Worm (Caenorhabditis elegans) whole organism, early embryonic: ENCODE data around the gene M88.4.

Experiments
- B0310.2 ChIP-seq: sonication (generic microtip); optimal IDR thresholded peaks from 2 replicates; lab custom pipeline; 2016; ENCODE audit warnings: mild to moderate bottlenecking, missing genetic modification characterization, missing compliant biosample characterization
- aly-1 ChIP-seq: sonication (generic microtip); optimal IDR thresholded peaks from 2 replicates; lab custom pipeline; 2016; ENCODE audit warnings: missing genetic modification characterization, missing compliant biosample characterization
- ama-1 ChIP-seq: fragments of 150-350 bp; optimal IDR thresholded peaks from 2 replicates; lab custom pipeline; 2014
- ceh-13 ChIP-seq: fragments of 200-800 bp; sonication (Bioruptor generic); optimal IDR thresholded peaks from 2 replicates; lab custom pipeline; 2018; ENCODE audit warnings: mild to moderate bottlenecking, missing genetic modification characterization, missing compliant biosample characterization
- ets-7 ChIP-seq: sonication (generic microtip); optimal IDR thresholded peaks from 2 replicates; lab custom pipeline; 2016; ENCODE audit warnings: missing genotype, missing genetic modification characterization, missing compliant biosample characterization
- hnd-1 ChIP-seq: sonication (generic microtip); optimal IDR thresholded peaks from 2 replicates; lab custom pipeline; 2016; ENCODE audit warnings: missing genetic modification characterization, missing compliant biosample characterization

DNA sequence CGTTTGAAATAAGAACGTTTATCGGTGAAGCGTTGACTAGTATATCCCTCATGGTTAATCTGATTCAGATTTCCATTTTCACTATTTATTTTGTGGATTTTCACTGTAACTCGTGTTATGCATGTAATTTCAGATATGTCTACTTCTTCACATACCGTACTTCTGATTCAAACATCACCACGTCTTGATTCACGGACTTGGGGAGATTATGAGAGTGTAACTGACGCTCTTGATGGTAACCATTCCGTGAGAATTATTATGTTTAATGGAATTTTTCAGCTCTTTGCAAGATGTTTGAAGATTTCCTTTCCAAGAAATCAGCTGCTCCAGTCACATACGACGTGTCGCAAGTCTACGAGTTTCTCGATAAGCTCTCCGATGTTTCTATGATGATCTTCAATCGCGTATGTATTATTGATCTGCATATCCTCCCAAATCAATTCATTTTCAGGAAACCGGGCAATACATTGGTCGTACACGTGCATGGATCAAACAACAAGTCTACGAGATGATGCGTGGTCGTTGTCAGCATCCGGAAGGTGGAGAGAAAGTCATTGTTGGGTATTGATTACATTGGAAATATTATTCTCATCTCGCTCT, 44.4 kb downstream of the M88.4 start, which contains the start of gene erh-2:
- TF ChIP-seq ets-7 (tag; lab: Kevin White, UChicago) (no peak), ama-1 (lab: Kevin White, UChicago) (peak; percentile 67), ceh-13 (GFP tag; lab: Kevin White, UChicago) (no peak), aly-1 (no peak), B0310.2 (tag; lab: Kevin White, UChicago) (no peak), hnd-1 (tag; lab: Kevin White, UChicago) (no peak)
